Worm (Caenorhabditis elegans): ENCODE measurements around the gene srw-34.

- TF ChIP-seq W03F9.2 (tag; optimal IDR thresholded peaks at IDR 0.05) = no peak
- no peak for TF ChIP-seq dao-5 (tag; optimal IDR thresholded peaks at IDR 0.05)
- no peak for TF ChIP-seq him-1 (tag; optimal IDR thresholded peaks at IDR 0.05)
These were observed 30.8 kb upstream of the srw-34 start, which contains the start of gene Y32B12B.4 for ce11 chrV:16552929-16553328.

Data from whole organism, L4/young adult.